Worm (Caenorhabditis elegans) whole organism, L4 larva: ENCODE results near the gene F54F2.7.

ENCODE experiments used
- D1046.2 ChIP-seq: fragments of 200-800 bp; sonication (Bioruptor generic); IDR thresholded peaks from 2 replicates; pipeline ENCODE4 v1.3.6; 2022; ENCODE audit warnings: missing genetic modification characterization, missing compliant biosample characterization
- F26F4.8 ChIP-seq: fragments of 200-800 bp; sonication (Bioruptor generic); conservative IDR thresholded peaks from 2 replicates; pipeline ENCODE4 v1.3.6; 2022; ENCODE audit warnings: missing genetic modification characterization, missing compliant biosample characterization
- F44E2.7 ChIP-seq: fragments of 200-800 bp; sonication (Bioruptor generic); IDR thresholded peaks from 2 replicates; pipeline ENCODE4 v2.1.2; 2022; ENCODE audit warnings: missing genetic modification characterization, missing compliant biosample characterization
- R02D3.7 ChIP-seq: fragments of 150-350 bp; sonication (generic microtip); optimal IDR thresholded peaks from 3 replicates; lab custom pipeline; 2014; ENCODE audit warnings: missing biosample characterization, missing genetic modification characterization
- Y5F2A.4 ChIP-seq: fragments of 200-800 bp; sonication (Bioruptor generic); optimal IDR thresholded peaks from 2 replicates; lab custom pipeline; 2018; ENCODE audit warnings: mild to moderate bottlenecking, missing genetic modification characterization, missing compliant biosample characterization
- ZK337.2 ChIP-seq: fragments of 200-800 bp; sonication (Bioruptor generic); IDR thresholded peaks from 2 replicates; pipeline ENCODE4 v1.3.6; 2022; ENCODE audit warnings: missing genetic modification reagents, missing genetic modification characterization, missing compliant biosample characterization
- aha-1 ChIP-seq: fragments of 150-350 bp; peaks from one replicate; lab custom pipeline; 2014; ENCODE audit warnings: missing biosample characterization, missing genetic modification characterization
- aly-2 ChIP-seq: sonication (generic microtip); optimal IDR thresholded peaks from 2 replicates; lab custom pipeline; 2018; ENCODE audit warnings: missing biosample characterization, missing genetic modification characterization
- ama-1 ChIP-seq: fragments of 150-350 bp; optimal IDR thresholded peaks from 2 replicates; lab custom pipeline; 2014; ENCODE audit warnings: inconsistent platforms, mixed read lengths
- ceh-28 ChIP-seq: fragments of 150-350 bp; optimal IDR thresholded peaks from 2 replicates; lab custom pipeline; 2014; ENCODE audit warnings: missing biosample characterization, missing genetic modification reagents, missing genetic modification characterization
- ceh-62 ChIP-seq: sonication (generic microtip); optimal IDR thresholded peaks from 2 replicates; lab custom pipeline; 2017; ENCODE audit warnings: missing biosample characterization, missing genetic modification characterization
- ces-1 ChIP-seq: fragments of 150-350 bp; sonication (generic microtip); optimal IDR thresholded peaks from 4 replicates; lab custom pipeline; 2014; ENCODE audit warnings: missing biosample characterization, missing genetic modification reagents, missing genetic modification characterization
- cey-2 ChIP-seq: sonication (generic microtip); optimal IDR thresholded peaks from 3 replicates; lab custom pipeline; 2017; ENCODE audit warnings: missing genetic modification characterization, mild to moderate bottlenecking, missing compliant biosample characterization, antibody characterized with exemption, borderline replicate concordance; ENCODE audit not compliant: insufficient read depth
- daf-19 ChIP-seq: fragments of 200-800 bp; sonication (Bioruptor generic); conservative IDR thresholded peaks from 2 replicates; pipeline ENCODE4 v1.3.6; 2022; ENCODE audit warnings: missing genetic modification characterization, missing compliant biosample characterization
- daf-8 ChIP-seq: fragments of 200-800 bp; sonication (Bioruptor generic); IDR thresholded peaks from 2 replicates; pipeline ENCODE4 v1.3.6; 2022; ENCODE audit warnings: missing genetic modification characterization, missing compliant biosample characterization
- dmd-6 ChIP-seq: fragments of 200-800 bp; sonication (Bioruptor generic); IDR thresholded peaks from 2 replicates; pipeline ENCODE4 v1.3.6; 2022; ENCODE audit warnings: missing genetic modification reagents, missing genetic modification characterization, missing compliant biosample characterization
- dmd-9 ChIP-seq: fragments of 200-800 bp; sonication (Bioruptor generic); IDR thresholded peaks from 2 replicates; pipeline ENCODE4 v1.3.6; 2022; ENCODE audit warnings: missing genetic modification reagents, missing genetic modification characterization, missing compliant biosample characterization
- duxl-1 ChIP-seq: sonication (generic microtip); optimal IDR thresholded peaks from 2 replicates; lab custom pipeline; 2016; ENCODE audit warnings: mild to moderate bottlenecking, missing genetic modification characterization, moderate library complexity, missing compliant biosample characterization; ENCODE audit not compliant: poor library complexity
- dve-1 ChIP-seq: sonication (generic microtip); optimal IDR thresholded peaks from 2 replicates; lab custom pipeline; 2017; ENCODE audit warnings: antibody characterized with exemption, mild to moderate bottlenecking, missing genetic modification characterization, missing compliant biosample characterization; ENCODE audit not compliant: insufficient read depth
- egl-27 ChIP-seq: sonication (generic microtip); optimal IDR thresholded peaks from 3 replicates; lab custom pipeline; 2017; ENCODE audit warnings: missing biosample characterization, missing genetic modification reagents, missing genetic modification characterization
- egl-43 ChIP-seq: fragments of 200-800 bp; sonication (Bioruptor generic); IDR thresholded peaks from 2 replicates; pipeline ENCODE4 v1.3.6; 2022; ENCODE audit warnings: missing genetic modification reagents, missing genetic modification characterization, missing compliant biosample characterization
- fkh-10 ChIP-seq: fragments of 150-350 bp; optimal IDR thresholded peaks from 2 replicates; lab custom pipeline; 2014; ENCODE audit warnings: missing biosample characterization, missing genetic modification reagents, missing genetic modification characterization
- hif-1 ChIP-seq, 2 experiments: sonication (generic microtip); optimal IDR thresholded peaks; 2 replicates each; lab custom pipeline; 2016 to 2017; ENCODE audit warnings: missing compliant biosample characterization in 2 of 2, missing genetic modification characterization in 2 of 2, missing genetic modification reagents in 2 of 2, missing genotype in 2 of 2, mild to moderate bottlenecking in 1 of 2
- hlh-11 ChIP-seq: fragments of 200-800 bp; sonication (Bioruptor generic); optimal IDR thresholded peaks from 2 replicates; lab custom pipeline; 2018; ENCODE audit warnings: mild to moderate bottlenecking, missing genetic modification characterization, missing compliant biosample characterization
- jun-1 ChIP-seq: fragments of 150-350 bp; optimal IDR thresholded peaks from 2 replicates; lab custom pipeline; 2014; ENCODE audit warnings: missing biosample characterization, missing genetic modification reagents, missing genetic modification characterization
- madf-9 ChIP-seq: fragments of 200-800 bp; sonication (Bioruptor generic); conservative IDR thresholded peaks from 2 replicates; pipeline ENCODE4 v1.3.6; 2022; ENCODE audit warnings: missing genetic modification reagents, missing genetic modification characterization, missing compliant biosample characterization
- mep-1 ChIP-seq: fragments of 150-350 bp; sonication (generic microtip); optimal IDR thresholded peaks from 3 replicates; lab custom pipeline; 2014; ENCODE audit warnings: missing biosample characterization, missing genetic modification characterization
- mes-2 ChIP-seq: sonication (generic microtip); optimal IDR thresholded peaks from 2 replicates; lab custom pipeline; 2016; ENCODE audit warnings: missing genotype, mild to moderate bottlenecking, missing genetic modification characterization, missing compliant biosample characterization; ENCODE audit not compliant: poor library complexity, severe bottlenecking
- mxl-2 ChIP-seq: fragments of 200-800 bp; sonication (Bioruptor generic); conservative IDR thresholded peaks from 2 replicates; pipeline ENCODE4 v1.3.6; 2022; ENCODE audit warnings: missing genetic modification reagents, missing genetic modification characterization, missing compliant biosample characterization
- mxl-3 ChIP-seq: fragments of 200-800 bp; sonication (Bioruptor generic); optimal IDR thresholded peaks from 2 replicates; lab custom pipeline; 2018; ENCODE audit warnings: mild to moderate bottlenecking, missing genetic modification characterization, missing compliant biosample characterization
- nhr-11 ChIP-seq: fragments of 150-350 bp; optimal IDR thresholded peaks from 2 replicates; lab custom pipeline; 2014; ENCODE audit warnings: missing biosample characterization, missing genetic modification characterization
- nhr-237 ChIP-seq: sonication (generic microtip); optimal IDR thresholded peaks from 2 replicates; lab custom pipeline; 2017; ENCODE audit warnings: missing biosample characterization, missing genetic modification characterization
- nhr-25 ChIP-seq: sonication (generic microtip); optimal IDR thresholded peaks from 2 replicates; lab custom pipeline; 2017; ENCODE audit warnings: missing genetic modification characterization, mild to moderate bottlenecking, missing compliant biosample characterization, antibody characterized with exemption, moderate library complexity, borderline replicate concordance; ENCODE audit not compliant: insufficient read depth
- nhr-28 ChIP-seq: fragments of 150-350 bp; optimal IDR thresholded peaks from 2 replicates; lab custom pipeline; 2014; ENCODE audit warnings: missing biosample characterization, missing genetic modification characterization
- nhr-42 ChIP-seq: fragments of 200-800 bp; sonication (Bioruptor generic); IDR thresholded peaks from 2 replicates; pipeline ENCODE4 v1.3.6; 2022; ENCODE audit warnings: missing genetic modification characterization, missing compliant biosample characterization
- nhr-48 ChIP-seq: sonication (generic microtip); optimal IDR thresholded peaks from 2 replicates; lab custom pipeline; 2016; ENCODE audit warnings: mild to moderate bottlenecking, missing genetic modification characterization, missing compliant biosample characterization
- php-3 ChIP-seq: fragments of 200-800 bp; sonication (Bioruptor generic); IDR thresholded peaks from 2 replicates; pipeline ENCODE4 v1.3.6; 2022; ENCODE audit warnings: missing genetic modification reagents, missing genetic modification characterization, missing compliant biosample characterization
- saeg-2 ChIP-seq: fragments of 200-800 bp; sonication (Bioruptor generic); IDR thresholded peaks from 2 replicates; pipeline ENCODE4 v1.3.6; 2022; ENCODE audit warnings: missing genetic modification reagents, missing genetic modification characterization, missing compliant biosample characterization
- set-16 ChIP-seq: fragments of 200-800 bp; sonication (Bioruptor generic); IDR thresholded peaks from 2 replicates; pipeline ENCODE4 v1.3.6; 2022; ENCODE audit warnings: missing genetic modification reagents, missing genetic modification characterization, missing compliant biosample characterization
- spr-3 ChIP-seq: fragments of 200-800 bp; sonication (Bioruptor generic); optimal IDR thresholded peaks from 2 replicates; lab custom pipeline; 2018; ENCODE audit warnings: mild to moderate bottlenecking, missing genetic modification characterization, missing compliant biosample characterization
- tag-97 ChIP-seq: fragments of 200-800 bp; sonication (Bioruptor generic); IDR thresholded peaks from 2 replicates; pipeline ENCODE4 v1.3.6; 2022; ENCODE audit warnings: missing genetic modification characterization, missing compliant biosample characterization
- unc-130 ChIP-seq: sonication (generic microtip); optimal IDR thresholded peaks from 2 replicates; lab custom pipeline; 2016; ENCODE audit warnings: missing genetic modification reagents, missing genetic modification characterization, missing compliant biosample characterization
- unc-39 ChIP-seq: sonication (generic microtip); optimal IDR thresholded peaks from 2 replicates; lab custom pipeline; 2017; ENCODE audit warnings: missing biosample characterization, missing genetic modification characterization
- zfp-2 ChIP-seq: sonication (generic microtip); optimal IDR thresholded peaks from 2 replicates; lab custom pipeline; 2016; ENCODE audit warnings: mild to moderate bottlenecking, missing genetic modification characterization, missing compliant biosample characterization
- zfp-3 ChIP-seq: fragments of 200-800 bp; sonication (Bioruptor generic); conservative IDR thresholded peaks from 2 replicates; pipeline ENCODE4 v1.3.6; 2022; ENCODE audit warnings: missing genetic modification reagents, missing genetic modification characterization, missing compliant biosample characterization
- zip-11 ChIP-seq: fragments of 200-800 bp; sonication (Bioruptor generic); IDR thresholded peaks from 2 replicates; pipeline ENCODE4 v1.3.6; 2022; ENCODE audit warnings: missing genetic modification characterization, missing compliant biosample characterization
- zip-2 ChIP-seq: fragments of 150-350 bp; optimal IDR thresholded peaks from 2 replicates; lab custom pipeline; 2014; ENCODE audit warnings: missing biosample characterization, missing genetic modification characterization
- ztf-7 ChIP-seq: fragments of 150-350 bp; optimal IDR thresholded peaks from 2 replicates; lab custom pipeline; 2014; ENCODE audit warnings: missing biosample characterization, missing genetic modification characterization

F54F2.7 gene

DNA sequence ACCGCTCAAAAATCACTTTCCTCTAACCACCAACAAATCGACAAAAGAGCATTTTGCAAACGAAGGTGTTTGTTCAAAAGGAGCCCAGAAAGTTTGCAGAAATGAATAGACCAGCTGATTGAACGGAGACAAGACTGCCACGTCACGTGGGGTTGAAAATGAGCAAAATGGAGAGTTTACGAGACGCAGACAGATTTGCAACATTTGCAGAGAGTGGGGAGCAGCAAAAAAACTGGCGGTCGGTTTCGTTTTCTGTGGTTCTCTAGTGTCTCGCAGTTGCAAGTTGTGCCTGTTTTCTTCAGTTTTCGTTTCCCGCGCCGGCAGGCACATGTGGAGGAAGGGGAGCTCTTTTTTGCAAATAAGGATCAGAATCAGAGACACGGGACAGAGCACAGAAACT lies 21.7 kb downstream of the F54F2.7 start (continued):
- TF ChIP-seq ztf-7 (tag; lab: Kevin White, UChicago) (no peak), mes-2 (tag; lab: Kevin White, UChicago) (peak; percentile 29)

- no peak for TF ChIP-seq jun-1 (tag; lab: Kevin White, UChicago)
Measured at ce11 chrIII:8784500-8784899, 22.6 kb downstream of the F54F2.7 start.

DNA sequence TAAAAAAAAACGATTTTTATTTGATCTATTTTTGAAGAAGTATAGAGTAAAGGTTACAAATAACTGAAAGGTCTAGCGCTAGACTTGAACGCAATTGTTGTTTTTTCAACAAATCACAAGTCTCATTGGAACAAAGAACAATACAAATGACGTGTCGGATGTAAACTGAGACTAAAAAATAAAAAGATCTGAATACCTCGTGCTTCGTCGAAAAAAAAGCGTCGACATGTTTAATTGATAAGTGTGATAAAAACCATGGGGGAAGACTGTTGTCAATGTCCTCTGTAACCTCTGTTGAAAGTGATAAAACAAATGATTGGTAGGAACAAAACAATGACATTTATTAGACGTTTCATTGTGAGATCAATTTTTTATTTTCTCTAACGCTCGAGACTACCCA lies 24.4 kb downstream of the F54F2.7 start:
- TF ChIP-seq aly-2 (tag; lab: Kevin White, UChicago) (no peak), R02D3.7 (tag; lab: Kevin White, UChicago) (no peak), mxl-3 (GFP tag; lab: Kevin White, UChicago) (peak; percentile 3), cey-2 (no peak), zip-2 (tag; lab: Kevin White, UChicago) (no peak), zfp-3 (GFP tag; lab: Robert Waterston, UW) (no peak), duxl-1 (no peak), daf-19 (GFP tag; lab: Robert Waterston, UW) (no peak), ceh-62 (tag; lab: Kevin White, UChicago) (no peak), unc-130 (no peak), zip-11 (no peak), ceh-28 (no peak), D1046.2 (GFP tag; lab: Robert Waterston, UW) (no peak), spr-3 (GFP tag; lab: Kevin White, UChicago) (no peak), tag-97 (GFP tag; lab: Robert Waterston, UW) (no peak), jun-1 (tag; lab: Kevin White, UChicago) (no peak), mxl-2 (GFP tag; lab: Robert Waterston, UW) (no peak), mep-1 (tag; lab: Kevin White, UChicago) (peak; percentile 46), unc-39 (tag; lab: Kevin White, UChicago) (no peak), Y5F2A.4 (GFP tag; lab: Kevin White, UChicago) (no peak), hif-1 (tag; optimal IDR thresholded peaks at IDR 0.05; lab: Kevin White, UChicago) (peak in 1 of 2 experiments; percentile 38), egl-27 (tag; lab: Kevin White, UChicago) (no peak), F26F4.8 (GFP tag; lab: Robert Waterston, UW) (no peak), dmd-9 (GFP tag; lab: Robert Waterston, UW) (no peak), nhr-25 (peak; percentile 7), ZK337.2 (GFP tag; lab: Robert Waterston, UW) (no peak), nhr-11 (no peak), madf-9 (GFP tag; lab: Robert Waterston, UW) (no peak), egl-43 (GFP tag; lab: Robert Waterston, UW) (no peak), dmd-6 (GFP tag; lab: Robert Waterston, UW) (peak; percentile 96), ces-1 (no peak), nhr-48 (tag; lab: Kevin White, UChicago) (peak; percentile 58), dve-1 (tag; lab: Kevin White, UChicago) (peak; percentile 92), php-3 (GFP tag; lab: Robert Waterston, UW) (peak; percentile 87), ama-1 (lab: Kevin White, UChicago) (no peak), aha-1 (no peak), nhr-28 (peak; percentile 78), F44E2.7 (GFP tag; lab: Robert Waterston, UW) (no peak), fkh-10 (GFP tag; lab: Kevin White, UChicago) (no peak), nhr-237 (tag; lab: Kevin White, UChicago) (no peak), saeg-2 (GFP tag; lab: Robert Waterston, UW) (no peak), nhr-42 (GFP tag; lab: Robert Waterston, UW) (no peak), hlh-11 (tag; lab: Kevin White, UChicago) (peak; percentile 88), zfp-2 (tag; lab: Kevin White, UChicago) (no peak), set-16 (GFP tag; lab: Robert Waterston, UW) (no peak), daf-8 (no peak)
